Fruit fly (Drosophila melanogaster) whole organism, embryonic: ENCODE data around the gene CG10177.

Experiments used
- Asciz ChIP-seq: fragments of 200-800 bp; sonication (Bioruptor generic); optimal IDR thresholded peaks from 2 replicates; lab custom pipeline; 2017; ENCODE audit warnings: missing biosample characterization, mild to moderate bottlenecking, missing genetic modification characterization, missing genetic modification reagents
- Blimp-1 ChIP-seq: fragments of 200-800 bp; sonication (Bioruptor generic); optimal IDR thresholded peaks from 3 replicates; lab custom pipeline; 2018; ENCODE audit warnings: missing biosample characterization, missing genetic modification characterization, mild to moderate bottlenecking, moderate library complexity, missing genetic modification reagents
- CG15073 ChIP-seq: fragments of 200-800 bp; sonication (Bioruptor generic); optimal IDR thresholded peaks from 2 replicates; lab custom pipeline; 2016; ENCODE audit warnings: missing biosample characterization, missing genetic modification characterization
- CG18619 ChIP-seq: fragments of 200-800 bp; sonication (Bioruptor generic); optimal IDR thresholded peaks from 3 replicates; lab custom pipeline; 2017; ENCODE audit warnings: missing biosample characterization, mild to moderate bottlenecking, missing genetic modification characterization
- CG43689 ChIP-seq: fragments of 200-800 bp; sonication (Bioruptor generic); IDR thresholded peaks from 2 replicates; pipeline ENCODE4 v1.3.6; 2022; ENCODE audit warnings: missing biosample characterization, missing genetic modification characterization
- CG6854 ChIP-seq: fragments of 200-800 bp; sonication (Bioruptor generic); optimal IDR thresholded peaks from 3 replicates; lab custom pipeline; 2017; ENCODE audit warnings: missing biosample characterization, mild to moderate bottlenecking, missing genetic modification characterization
- CG7357 ChIP-seq: fragments of 200-800 bp; sonication (Bioruptor generic); IDR thresholded peaks from 3 replicates; pipeline ENCODE4 v1.3.6; 2022; ENCODE audit warnings: missing biosample characterization, missing genetic modification characterization
- CG7786 ChIP-seq: fragments of 200-800 bp; sonication (Bioruptor generic); optimal IDR thresholded peaks from 2 replicates; lab custom pipeline; 2016; ENCODE audit warnings: missing biosample characterization, missing genetic modification characterization
- CG7987 ChIP-seq: fragments of 200-800 bp; sonication (Bioruptor generic); optimal IDR thresholded peaks from 2 replicates; lab custom pipeline; 2018; ENCODE audit warnings: missing biosample characterization, mild to moderate bottlenecking, missing genetic modification characterization, moderate library complexity
- CG8359 ChIP-seq: fragments of 200-800 bp; sonication (Bioruptor generic); optimal IDR thresholded peaks from 2 replicates; lab custom pipeline; 2017; ENCODE audit warnings: missing biosample characterization, mild to moderate bottlenecking, missing genetic modification characterization, borderline replicate concordance
- CG8944 ChIP-seq: fragments of 200-800 bp; sonication (Bioruptor generic); optimal IDR thresholded peaks from 3 replicates; lab custom pipeline; 2016; ENCODE audit warnings: missing biosample characterization, missing genetic modification characterization
- Deaf1 ChIP-seq: fragments of 200-800 bp; optimal IDR thresholded peaks from 3 replicates; lab custom pipeline; 2019; ENCODE audit warnings: missing biosample characterization, mild to moderate bottlenecking, missing genetic modification characterization, moderate library complexity
- E2f2 ChIP-seq: fragments of 200-800 bp; sonication (Bioruptor generic); IDR thresholded peaks from 2 replicates; pipeline ENCODE4 v1.3.6; 2022; ENCODE audit warnings: missing biosample characterization, missing genetic modification characterization
- Gsc ChIP-seq: fragments of 200-800 bp; sonication (Bioruptor generic); IDR thresholded peaks from 2 replicates; pipeline ENCODE4 v1.3.6; 2022; ENCODE audit warnings: missing biosample characterization, missing genetic modification characterization
- Nf-YB ChIP-seq: fragments of 200-800 bp; sonication (Bioruptor generic); optimal IDR thresholded peaks from 3 replicates; lab custom pipeline; 2019; ENCODE audit warnings: missing biosample characterization, mild to moderate bottlenecking, missing genetic modification characterization, moderate library complexity
- NfI ChIP-seq: fragments of 200-800 bp; sonication (Bioruptor generic); optimal IDR thresholded peaks from 3 replicates; lab custom pipeline; 2018; ENCODE audit warnings: missing biosample characterization, mild to moderate bottlenecking, missing genetic modification characterization, moderate library complexity
- Ssrp ChIP-seq: fragments of 200-800 bp; sonication (Bioruptor generic); optimal IDR thresholded peaks from 2 replicates; lab custom pipeline; 2018; ENCODE audit warnings: missing biosample characterization, mild to moderate bottlenecking, missing genetic modification characterization, moderate library complexity
- Trl ChIP-seq, 3 experiments: fragments of >200 bp in 2 of 3; fragments of 200-800 bp in 1 of 3; sonication (Bioruptor generic) in 1 of 3; optimal IDR thresholded peaks; 2 replicates in 1 of 3; 3 replicates in 2 of 3; lab custom pipeline; 2016 to 2017; ENCODE audit warnings: missing biosample characterization in 1 of 3, missing genetic modification characterization in 1 of 3
- ab ChIP-seq: fragments of 200-800 bp; sonication (Bioruptor generic); optimal IDR thresholded peaks from 2 replicates; lab custom pipeline; 2016; ENCODE audit warnings: missing biosample characterization, missing genetic modification characterization
- az2 ChIP-seq: fragments of 200-800 bp; sonication (Bioruptor generic); optimal IDR thresholded peaks from 3 replicates; lab custom pipeline; 2016; ENCODE audit warnings: missing biosample characterization, missing genetic modification characterization
- dan ChIP-seq: fragments of 200-800 bp; sonication (Bioruptor generic); IDR thresholded peaks from 2 replicates; pipeline ENCODE4 v1.3.6; 2022; ENCODE audit warnings: missing biosample characterization, missing genetic modification characterization
- dmrt11E ChIP-seq: fragments of 200-800 bp; sonication (Bioruptor generic); optimal IDR thresholded peaks from 3 replicates; lab custom pipeline; 2018; ENCODE audit warnings: missing biosample characterization, mild to moderate bottlenecking, missing genetic modification characterization, moderate library complexity
- fd96Cb ChIP-seq: fragments of 200-800 bp; sonication (Bioruptor generic); optimal IDR thresholded peaks from 2 replicates; lab custom pipeline; 2018; ENCODE audit warnings: missing biosample characterization, mild to moderate bottlenecking, missing genetic modification characterization, moderate library complexity
- gcm2 ChIP-seq: fragments of 200-800 bp; sonication (Bioruptor generic); optimal IDR thresholded peaks from 2 replicates; lab custom pipeline; 2016; ENCODE audit warnings: missing biosample characterization, missing genetic modification characterization
- grn ChIP-seq: fragments of 200-800 bp; sonication (Bioruptor generic); optimal IDR thresholded peaks from 3 replicates; lab custom pipeline; 2017; ENCODE audit warnings: missing biosample characterization, missing genetic modification characterization
- hbn ChIP-seq: fragments of 200-800 bp; sonication (Bioruptor generic); IDR thresholded peaks from 2 replicates; pipeline ENCODE4 v1.3.6; 2022; ENCODE audit warnings: missing biosample characterization, missing genetic modification characterization; ENCODE audit not compliant: partially characterized antibody
- hkb ChIP-seq, 2 experiments: fragments of 200-800 bp in 1 of 2; fragments of >200 bp in 1 of 2; sonication (Bioruptor generic) in 1 of 2; IDR thresholded peaks in 1 of 2; optimal IDR thresholded peaks in 1 of 2; 2 replicates each; pipeline versions ENCODE4 v1.3.6 to Lab custom; 2017 to 2022; ENCODE audit warnings: missing biosample characterization in 1 of 2, missing genetic modification characterization in 1 of 2
- ken ChIP-seq: fragments of 200-800 bp; sonication (Bioruptor generic); IDR thresholded peaks from 3 replicates; pipeline ENCODE4 v1.3.6; 2022; ENCODE audit warnings: missing biosample characterization, missing genetic modification characterization
- lola ChIP-seq, 3 experiments: fragments of >200 bp in 2 of 3; fragments of 200-800 bp in 1 of 3; sonication (Bioruptor generic) in 1 of 3; optimal IDR thresholded peaks; 2 replicates each; lab custom pipeline; 2017 to 2019; ENCODE audit warnings: missing biosample characterization in 3 of 3, missing genetic modification characterization in 3 of 3, mild to moderate bottlenecking in 1 of 3, moderate library complexity in 1 of 3
- salm ChIP-seq: fragments of 200-800 bp; sonication (Bioruptor generic); optimal IDR thresholded peaks from 2 replicates; lab custom pipeline; 2018; ENCODE audit warnings: missing biosample characterization, mild to moderate bottlenecking, missing genetic modification characterization
- sna ChIP-seq: fragments of 200-800 bp; sonication (Bioruptor generic); IDR thresholded peaks from 2 replicates; pipeline ENCODE4 v1.3.6; 2022; ENCODE audit warnings: missing biosample characterization, missing genetic modification characterization; ENCODE audit not compliant: partially characterized antibody

The CG10177 gene

dm6 chr3R:23472011-23472958, 49.1 kb downstream of the CG10177 start, which contains the start of gene CG4374 (continued):
- no peak for TF ChIP-seq fd96Cb (tag; lab: Kevin White, UChicago)
- no peak for TF ChIP-seq dan (GFP tag; lab: Robert Waterston, UW)
- no peak for TF ChIP-seq Gsc
- TF ChIP-seq Asciz (GFP tag; lab: Kevin White, UChicago), result no peak
- no peak for TF ChIP-seq sna (GFP tag; lab: Robert Waterston, UW)
- TF ChIP-seq CG7357 (GFP tag; lab: Robert Waterston, UW), result no peak
- no peak for TF ChIP-seq CG8944 (GFP tag; lab: Kevin White, UChicago)
- no peak for TF ChIP-seq CG7786 (GFP tag; lab: Kevin White, UChicago)
- TF ChIP-seq Nf-YB (GFP tag; lab: Kevin White, UChicago), result peak; percentile 93
- TF ChIP-seq dmrt11E (tag; lab: Kevin White, UChicago), result no peak
- 0 out of 3 replicates have a peak, but pooled peaks have one; percentile 27 for TF ChIP-seq ken
- TF ChIP-seq ab, result no peak
- no peak for TF ChIP-seq CG7987 (GFP tag; lab: Kevin White, UChicago)
- no peak for TF ChIP-seq az2 (GFP tag; lab: Kevin White, UChicago)
- no peak for TF ChIP-seq CG18619 (GFP tag; lab: Kevin White, UChicago)
- no peak for TF ChIP-seq E2f2 (GFP tag; lab: Robert Waterston, UW)
- peak; percentile 62 for TF ChIP-seq grn (GFP tag; lab: Kevin White, UChicago)
- no peak for TF ChIP-seq CG6854 (GFP tag; lab: Kevin White, UChicago)
- TF ChIP-seq lola (GFP tag; optimal IDR thresholded peaks at IDR 0.05; lab: Kevin White, UChicago), result no peak
- no peak for TF ChIP-seq hbn (GFP tag; lab: Robert Waterston, UW)
- no peak for TF ChIP-seq salm
- no peak for TF ChIP-seq CG15073 (GFP tag; lab: Kevin White, UChicago)
- no peak for TF ChIP-seq Ssrp (tag; lab: Kevin White, UChicago)
- TF ChIP-seq gcm2 (GFP tag; lab: Kevin White, UChicago), result no peak
- TF ChIP-seq Blimp-1 (GFP tag; lab: Kevin White, UChicago), result peak; percentile 20
- peak; percentile 40 to 56 for TF ChIP-seq Trl (optimal IDR thresholded peaks at IDR 0.05; lab: Kevin White, UChicago)
- no peak for TF ChIP-seq Trl (GFP tag; optimal IDR thresholded peaks at IDR 0.05; lab: Kevin White, UChicago)
- TF ChIP-seq hkb (optimal IDR thresholded peaks at IDR 0.05; lab: Kevin White, UChicago), result no peak
- TF ChIP-seq hkb (GFP tag; IDR thresholded peaks at IDR 0.05; lab: Robert Waterston, UW), result no peak
- no peak for TF ChIP-seq NfI (GFP tag; lab: Kevin White, UChicago)
- peak; percentile 99 for TF ChIP-seq CG8359 (GFP tag; lab: Kevin White, UChicago)
- no peak for TF ChIP-seq CG43689
- peak; percentile 83 for TF ChIP-seq Deaf1 (tag; lab: Kevin White, UChicago)
- TF ChIP-seq, all 482 proteins: peak for 15
